Worm (Caenorhabditis elegans): ENCODE measurements around the gene cth-1.

ce11 chrV:16114237-16114636 is 13.8 kb downstream of the cth-1 start, which contains the start of gene srxa-16:
- TF ChIP-seq eyg-1 (tag; optimal IDR thresholded peaks at IDR 0.05) = no peak
- no peak for TF ChIP-seq pag-3 (tag; optimal IDR thresholded peaks at IDR 0.05; ENCODE audit: borderline replicate concordance)
- no peak for TF ChIP-seq ceh-18 (tag; optimal IDR thresholded peaks at IDR 0.05)
- no peak for TF ChIP-seq nhr-11 (tag; optimal IDR thresholded peaks at IDR 0.05)
- TF ChIP-seq ceh-22 (tag; optimal IDR thresholded peaks at IDR 0.05) = no peak
